Fruit fly (Drosophila melanogaster): Measurements from ENCODE around the gene CG14339.

CG14339 gene

dm6 chr2L:1080802-1081464 is 27.4 kb upstream of the CG14339 start, which contains the start of gene Atg4a:
Gene Atg4a, plus strand, starts transcription at chr2L:1080911.
- TF ChIP-seq CG1621 (tag; optimal IDR thresholded peaks at IDR 0.05) (peak; percentile 9), ss (GFP tag; optimal IDR thresholded peaks at IDR 0.05) (peak in 1 of 2 experiments; percentile 61), CG4318 (GFP tag; optimal IDR thresholded peaks at IDR 0.05) (no peak), CG6808 (GFP tag; optimal IDR thresholded peaks at IDR 0.05) (peak; percentile 19), dac (GFP tag; optimal IDR thresholded peaks at IDR 0.05) (no peak), CG15336 (GFP tag; IDR thresholded peaks at IDR 0.05) (peak; percentile 43; the same call in 1 of the 2 replicates), Sox14 (GFP tag; optimal IDR thresholded peaks at IDR 0.05) (peak; percentile 33), CG16779 (tag; optimal IDR thresholded peaks at IDR 0.05) (peak; percentile 29), eg (GFP tag; IDR thresholded peaks at IDR 0.05) (peak; percentile 45; the same call in 1 of the 3 replicates), Ets96B (tag; optimal IDR thresholded peaks at IDR 0.05) (peak; percentile 37), CG8319 (GFP tag; optimal IDR thresholded peaks at IDR 0.05) (no peak), CG6163 (GFP tag; IDR thresholded peaks at IDR 0.05) (peak; percentile 57; the same call in 2 of the 3 replicates), cyc (GFP tag; optimal IDR thresholded peaks at IDR 0.05) (no peak), CG10669 (GFP tag; optimal IDR thresholded peaks at IDR 0.05) (no peak), CG6276 (GFP tag; optimal IDR thresholded peaks at IDR 0.05) (peak; percentile 35), Eip78C (GFP tag) (peak; percentile 43), spab (GFP tag; optimal IDR thresholded peaks at IDR 0.05) (peak; percentile 3), Gug (GFP tag; IDR thresholded peaks at IDR 0.05) (no peak), CG3032 (tag; optimal IDR thresholded peaks at IDR 0.05) (peak; percentile 40), svp (GFP tag) (peak; percentile 90)

- no peak for TF ChIP-seq CG6163 (GFP tag; IDR thresholded peaks at IDR 0.05)
- TF ChIP-seq CG10631 (GFP tag; optimal IDR thresholded peaks at IDR 0.05) = no peak
- no peak for TF ChIP-seq Gug (GFP tag; IDR thresholded peaks at IDR 0.05)
- no peak for TF ChIP-seq fd85E (GFP tag; optimal IDR thresholded peaks at IDR 0.05)
- no peak for TF ChIP-seq Lpt (GFP tag; optimal IDR thresholded peaks at IDR 0.05)
- no peak for TF ChIP-seq CG8319 (GFP tag; optimal IDR thresholded peaks at IDR 0.05)
Measured at dm6 chr2L:1082668-1083067, 25.7 kb upstream of the CG14339 start.

dm6 chr2L:1086312-1086906 is 21.9 kb upstream of the CG14339 start:
- TF ChIP-seq CG11294 (GFP tag; IDR thresholded peaks at IDR 0.05) (0 out of 2 replicates have a peak, but pooled peaks have one; percentile 21), CG6276 (GFP tag; optimal IDR thresholded peaks at IDR 0.05) (no peak), CG3919 (GFP tag; optimal IDR thresholded peaks at IDR 0.05) (peak; percentile 29), Sox14 (GFP tag; optimal IDR thresholded peaks at IDR 0.05) (peak; percentile 22), CG10631 (GFP tag; optimal IDR thresholded peaks at IDR 0.05) (no peak), CG6163 (GFP tag; IDR thresholded peaks at IDR 0.05) (peak; percentile 58; the same call in 1 of the 3 replicates), dac (GFP tag; optimal IDR thresholded peaks at IDR 0.05) (no peak), net (GFP tag; optimal IDR thresholded peaks at IDR 0.05) (no peak), Gug (GFP tag; IDR thresholded peaks at IDR 0.05) (peak; percentile 40), Hr38 (GFP tag; optimal IDR thresholded peaks at IDR 0.05) (peak; percentile 14), CG3032 (tag; optimal IDR thresholded peaks at IDR 0.05) (no peak), Ets21C (GFP tag; optimal IDR thresholded peaks at IDR 0.05) (no peak), achi (GFP tag; optimal IDR thresholded peaks at IDR 0.05) (peak; percentile 34), CG34406 (GFP tag; optimal IDR thresholded peaks at IDR 0.05) (no peak), Ets96B (tag; optimal IDR thresholded peaks at IDR 0.05) (peak; percentile 29), CG31627 (GFP tag; optimal IDR thresholded peaks at IDR 0.05) (peak; percentile 21), eg (GFP tag; IDR thresholded peaks at IDR 0.05) (peak; percentile 53; the same call in 1 of the 3 replicates), CG10669 (GFP tag; optimal IDR thresholded peaks at IDR 0.05) (peak; percentile 36), spab (GFP tag; optimal IDR thresholded peaks at IDR 0.05) (peak; percentile 2), CG8119 (GFP tag; IDR thresholded peaks at IDR 0.05) (peak; percentile 43; the same call in 1 of the 3 replicates), ss (GFP tag; optimal IDR thresholded peaks at IDR 0.05) (no peak), cyc (GFP tag; optimal IDR thresholded peaks at IDR 0.05) (peak; percentile 20), CG7368 (GFP tag; optimal IDR thresholded peaks at IDR 0.05) (no peak), CG9139 (GFP tag; optimal IDR thresholded peaks at IDR 0.05) (no peak), svp (GFP tag) (peak; percentile 66), CG15336 (GFP tag; IDR thresholded peaks at IDR 0.05) (0 out of 2 replicates have a peak, but pooled peaks have one; percentile 27), acj6 (GFP tag; optimal IDR thresholded peaks at IDR 0.05) (peak; percentile 29)

All from whole organism, prepupa.